Fruit fly (Drosophila melanogaster): ENCODE data around the gene CG7611.

DNA sequence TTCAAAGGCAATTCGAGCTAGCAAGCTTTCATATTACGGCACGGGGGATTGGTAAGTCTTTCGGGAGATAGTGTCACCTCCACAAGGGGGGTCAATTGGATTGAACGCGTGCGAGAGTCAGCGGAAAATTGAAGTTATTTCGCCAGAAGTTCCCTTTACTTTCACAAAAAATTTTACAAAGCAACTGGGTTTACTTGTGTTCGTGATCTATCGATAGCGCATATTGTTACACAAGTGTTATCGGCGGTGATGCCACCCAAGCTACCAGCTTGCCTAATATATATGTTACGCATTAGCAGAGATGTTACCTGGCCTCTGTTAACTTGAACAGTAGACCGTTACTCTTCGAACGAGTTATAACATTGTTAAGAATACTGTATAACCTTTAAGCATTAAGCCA lies 31.8 kb downstream of the CG7611 start, which contains the start of gene Wnk:
- TF ChIP-seq fd96Ca (GFP tag; IDR thresholded peaks at IDR 0.05): no peak
- no peak for TF ChIP-seq D1 (tag; optimal IDR thresholded peaks at IDR 0.05)
- TF ChIP-seq EcR (GFP tag; optimal IDR thresholded peaks at IDR 0.05): no peak
- TF ChIP-seq Pif1A (GFP tag; optimal IDR thresholded peaks at IDR 0.05): no peak
- no peak for TF ChIP-seq Snoo (tag; optimal IDR thresholded peaks at IDR 0.05)
- no peak for TF ChIP-seq CG12605 (GFP tag; IDR thresholded peaks at IDR 0.05)
- no peak for TF ChIP-seq CG17806 (tag; optimal IDR thresholded peaks at IDR 0.05)
- TF ChIP-seq CG15710 (tag; optimal IDR thresholded peaks at IDR 0.05): no peak
- TF ChIP-seq CG8301 (tag; optimal IDR thresholded peaks at IDR 0.05): no peak

Measured in whole organism, pupa.